Comparison of ENCODE assay signal across 1 fruit fly cellular context in the genomic region with DNA sequence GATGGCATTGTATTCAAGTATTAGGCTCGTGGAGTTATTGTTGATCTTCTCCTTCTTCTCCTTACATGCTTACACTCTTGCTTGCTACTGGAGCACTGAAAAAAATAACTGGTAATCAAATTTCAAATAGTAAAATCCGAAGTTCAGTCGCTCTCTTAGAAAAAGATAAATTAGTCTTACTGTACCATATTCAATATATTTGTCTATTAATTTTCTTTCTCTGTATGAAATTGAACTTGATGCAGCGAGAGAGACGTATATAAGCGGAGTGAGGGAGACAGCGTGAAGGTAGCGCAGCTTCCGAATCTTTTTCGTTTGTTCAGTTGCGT.
TF ChIP-seq lines count a peak whose summit lies in the region.

No protein-coding gene starts in this region.

TF ChIP-seq in whole organism, embryonic, 481 proteins besides CTCF, POLR2A, EP300 and RAD21 (continued from another document and continues in another):
- TF ChIP-seq bsh (GFP tag; optimal IDR thresholded peaks at IDR 0.05; lab: Kevin White, UChicago) (peak; percentile 34 to 85), lov (optimal IDR thresholded peaks at IDR 0.05; lab: Kevin White, UChicago) (no peak), lov (GFP tag; IDR thresholded peaks at IDR 0.05; lab: Robert Waterston, UW) (peak; percentile 94), CG13287 (GFP tag; IDR thresholded peaks at IDR 0.05; lab: Robert Waterston, UW; ENCODE audit: partially characterized antibody) (no peak), CG4424 (GFP tag; optimal IDR thresholded peaks at IDR 0.05; lab: Kevin White, UChicago) (peak; percentile 93), ttk (GFP tag; IDR thresholded peaks at IDR 0.05; lab: Robert Waterston, UW) (peak; percentile 94), dimm (GFP tag; IDR thresholded peaks at IDR 0.05; lab: Robert Waterston, UW) (peak; percentile 78), fd64A (GFP tag; optimal IDR thresholded peaks at IDR 0.05; lab: Kevin White, UChicago) (peak; percentile 84), CG7745 (tag; optimal IDR thresholded peaks at IDR 0.05; lab: Kevin White, UChicago) (no peak), bab2 (GFP tag; optimal IDR thresholded peaks at IDR 0.05; lab: Kevin White, UChicago) (peak; percentile 87), Dfd (GFP tag; optimal IDR thresholded peaks at IDR 0.05; lab: Kevin White, UChicago) (no peak), Hey (tag; optimal IDR thresholded peaks at IDR 0.05; lab: Kevin White, UChicago) (no peak), dpn (GFP tag; optimal IDR thresholded peaks at IDR 0.05; lab: Kevin White, UChicago) (peak; percentile 77 to 90), onecut (GFP tag; IDR thresholded peaks at IDR 0.05; lab: Robert Waterston, UW) (peak; percentile 89), slp2 (GFP tag; optimal IDR thresholded peaks at IDR 0.05; lab: Kevin White, UChicago) (peak; percentile 86), mam (GFP tag; optimal IDR thresholded peaks at IDR 0.05; lab: Kevin White, UChicago) (peak; percentile 87), ase (GFP tag; IDR thresholded peaks at IDR 0.05; lab: Robert Waterston, UW) (peak; percentile 91), Aef1 (GFP tag; IDR thresholded peaks at IDR 0.05; lab: Robert Waterston, UW) (peak; percentile 92), D (optimal IDR thresholded peaks at IDR 0.05; lab: Kevin White, UChicago) (no peak), D (GFP tag; optimal IDR thresholded peaks at IDR 0.05; lab: Kevin White, UChicago) (peak; percentile 93), CG17802 (tag; optimal IDR thresholded peaks at IDR 0.05; lab: Kevin White, UChicago) (peak; percentile 82), CG12236 (GFP tag; optimal IDR thresholded peaks at IDR 0.05; lab: Kevin White, UChicago) (no peak), nmo (GFP tag; optimal IDR thresholded peaks at IDR 0.05; lab: Kevin White, UChicago) (peak; percentile 94), GATAe (GFP tag; conservative IDR thresholded peaks at IDR 0.05; lab: Robert Waterston, UW) (no peak), CG10147 (GFP tag; optimal IDR thresholded peaks at IDR 0.05; lab: Kevin White, UChicago) (peak; percentile 77), HmgD (GFP tag; optimal IDR thresholded peaks at IDR 0.05; lab: Kevin White, UChicago) (peak; percentile 58), trh (GFP tag; optimal IDR thresholded peaks at IDR 0.05; lab: Kevin White, UChicago) (peak; percentile 26), CG31388 (GFP tag; optimal IDR thresholded peaks at IDR 0.05; lab: Kevin White, UChicago) (peak; percentile 59), cato (GFP tag; optimal IDR thresholded peaks at IDR 0.05; lab: Kevin White, UChicago; ENCODE audit: borderline replicate concordance) (peak; percentile 5), oc (tag; optimal IDR thresholded peaks at IDR 0.05; lab: Kevin White, UChicago) (peak; percentile 83), bigmax (GFP tag; optimal IDR thresholded peaks at IDR 0.05; lab: Kevin White, UChicago) (peak; percentile 2), CG1024 (GFP tag; IDR thresholded peaks at IDR 0.05; lab: Robert Waterston, UW) (peak; percentile 93), CG5180 (GFP tag; optimal IDR thresholded peaks at IDR 0.05; lab: Kevin White, UChicago) (peak; percentile 81), btn (GFP tag; optimal IDR thresholded peaks at IDR 0.05; lab: Kevin White, UChicago) (peak; percentile 77), Spps (tag; optimal IDR thresholded peaks at IDR 0.05; lab: Kevin White, UChicago) (peak; percentile 82), dysf (GFP tag; IDR thresholded peaks at IDR 0.05; lab: Robert Waterston, UW) (peak; percentile 88), Meics (GFP tag; optimal IDR thresholded peaks at IDR 0.05; lab: Kevin White, UChicago) (peak; percentile 82), CG32767 (GFP tag; IDR thresholded peaks at IDR 0.05; lab: Robert Waterston, UW) (peak; percentile 72), CG6254 (GFP tag; optimal IDR thresholded peaks at IDR 0.05; lab: Kevin White, UChicago) (peak; percentile 86), eve (GFP tag; optimal IDR thresholded peaks at IDR 0.05; lab: Kevin White, UChicago) (peak in 1 of 2 experiments; percentile 76), sima (GFP tag; optimal IDR thresholded peaks at IDR 0.05; lab: Kevin White, UChicago) (peak; percentile 88), CG2712 (tag; optimal IDR thresholded peaks at IDR 0.05; lab: Kevin White, UChicago) (peak; percentile 87), CG15011 (GFP tag; optimal IDR thresholded peaks at IDR 0.05; lab: Kevin White, UChicago) (peak; percentile 68), exex (tag; optimal IDR thresholded peaks at IDR 0.05; lab: Kevin White, UChicago) (peak; percentile 36), CG18599 (GFP tag; optimal IDR thresholded peaks at IDR 0.05; lab: Kevin White, UChicago) (peak; percentile 89), CG17568 (GFP tag; optimal IDR thresholded peaks at IDR 0.05; lab: Kevin White, UChicago) (peak; percentile 37), CG33213 (GFP tag; optimal IDR thresholded peaks at IDR 0.05; lab: Kevin White, UChicago) (peak; percentile 82), row (GFP tag; IDR thresholded peaks at IDR 0.05; lab: Robert Waterston, UW) (peak; percentile 91), Nf-YC (tag; optimal IDR thresholded peaks at IDR 0.05; lab: Kevin White, UChicago) (peak; percentile 67), jumu (GFP tag; optimal IDR thresholded peaks at IDR 0.05; lab: Kevin White, UChicago) (peak; percentile 88), BtbVII (GFP tag; optimal IDR thresholded peaks at IDR 0.05; lab: Kevin White, UChicago) (peak; percentile 76), sr (GFP tag; IDR thresholded peaks at IDR 0.05; lab: Robert Waterston, UW) (peak; percentile 83; the same call in 2 of the 3 replicates), CG10959 (GFP tag; IDR thresholded peaks at IDR 0.05; lab: Robert Waterston, UW) (peak; percentile 78), sc (optimal IDR thresholded peaks at IDR 0.05; lab: Kevin White, UChicago) (no peak), sc (GFP tag; optimal IDR thresholded peaks at IDR 0.05; lab: Kevin White, UChicago) (peak; percentile 53), C15 (GFP tag; IDR thresholded peaks at IDR 0.05; lab: Robert Waterston, UW) (peak; percentile 60; the same call in 2 of the 3 replicates), Hand (GFP tag; optimal IDR thresholded peaks at IDR 0.05; lab: Kevin White, UChicago) (no peak), prd (optimal IDR thresholded peaks at IDR 0.05; lab: Kevin White, UChicago) (no peak), prd (GFP tag; IDR thresholded peaks at IDR 0.05; lab: Robert Waterston, UW) (peak; percentile 92), zf30C (GFP tag; optimal IDR thresholded peaks at IDR 0.05; lab: Kevin White, UChicago) (peak; percentile 65), CG30020 (tag; optimal IDR thresholded peaks at IDR 0.05; lab: Kevin White, UChicago) (peak; percentile 60), CG10654 (GFP tag; optimal IDR thresholded peaks at IDR 0.05; lab: Kevin White, UChicago) (peak; percentile 90), grau (tag; optimal IDR thresholded peaks at IDR 0.05; lab: Kevin White, UChicago) (peak; percentile 39), gsb (GFP tag; IDR thresholded peaks at IDR 0.05; lab: Robert Waterston, UW) (peak; percentile 67), E2f2 (GFP tag; IDR thresholded peaks at IDR 0.05; lab: Robert Waterston, UW) (peak; percentile 65), Nf-YA (GFP tag; IDR thresholded peaks at IDR 0.05; lab: Robert Waterston, UW) (peak; percentile 93), Lpt (GFP tag; optimal IDR thresholded peaks at IDR 0.05; lab: Kevin White, UChicago) (no peak), bcd (GFP tag; optimal IDR thresholded peaks at IDR 0.05; lab: Kevin White, UChicago) (peak; percentile 86), Ada2b (GFP tag; IDR thresholded peaks at IDR 0.05; lab: Robert Waterston, UW) (peak; percentile 93), Vsx1 (GFP tag; optimal IDR thresholded peaks at IDR 0.05; lab: Kevin White, UChicago) (peak; percentile 47), jing (GFP tag; optimal IDR thresholded peaks at IDR 0.05; lab: Kevin White, UChicago) (peak; percentile 59), CG12942 (GFP tag; optimal IDR thresholded peaks at IDR 0.05; lab: Kevin White, UChicago) (peak; percentile 44), CG34224 (GFP tag; IDR thresholded peaks at IDR 0.05; lab: Robert Waterston, UW; ENCODE audit: partially characterized antibody) (no peak), Myb (GFP tag; optimal IDR thresholded peaks at IDR 0.05; lab: Kevin White, UChicago) (peak; percentile 60), tx (GFP tag; optimal IDR thresholded peaks at IDR 0.05; lab: Kevin White, UChicago) (peak; percentile 70), CG5245 (GFP tag; optimal IDR thresholded peaks at IDR 0.05; lab: Kevin White, UChicago) (peak; percentile 93), CG17186 (GFP tag; optimal IDR thresholded peaks at IDR 0.05; lab: Kevin White, UChicago) (peak; percentile 48), CG4730 (GFP tag; IDR thresholded peaks at IDR 0.05; lab: Robert Waterston, UW) (peak; percentile 83), Blimp-1 (GFP tag; optimal IDR thresholded peaks at IDR 0.05; lab: Kevin White, UChicago) (peak; percentile 95), lmd (GFP tag; IDR thresholded peaks at IDR 0.05; lab: Robert Waterston, UW) (peak; percentile 85), hb (GFP tag; IDR thresholded peaks at IDR 0.05; lab: Robert Waterston, UW; ENCODE audit: partially characterized antibody) (no peak), CG16863 (GFP tag; optimal IDR thresholded peaks at IDR 0.05; lab: Kevin White, UChicago) (peak; percentile 73), Bteb2 (GFP tag; optimal IDR thresholded peaks at IDR 0.05; lab: Kevin White, UChicago) (peak; percentile 17), CG15479 (GFP tag; optimal IDR thresholded peaks at IDR 0.05; lab: Kevin White, UChicago) (no peak), lab (GFP tag; optimal IDR thresholded peaks at IDR 0.05; lab: Kevin White, UChicago) (peak; percentile 92), CG8089 (GFP tag; optimal IDR thresholded peaks at IDR 0.05; lab: Kevin White, UChicago) (peak; percentile 71), CG3847 (GFP tag; IDR thresholded peaks at IDR 0.05; lab: Robert Waterston, UW) (peak; percentile 59), HHEX (GFP tag; optimal IDR thresholded peaks at IDR 0.05; lab: Kevin White, UChicago) (peak; percentile 85), CG7928 (GFP tag; optimal IDR thresholded peaks at IDR 0.05; lab: Kevin White, UChicago) (peak; percentile 17), trem (tag; optimal IDR thresholded peaks at IDR 0.05; lab: Kevin White, UChicago) (peak; percentile 88), stc (GFP tag; IDR thresholded peaks at IDR 0.05; lab: Robert Waterston, UW) (peak; percentile 93), Xbp1 (GFP tag; optimal IDR thresholded peaks at IDR 0.05; lab: Kevin White, UChicago) (peak; percentile 79), ro (GFP tag; IDR thresholded peaks at IDR 0.05; lab: Robert Waterston, UW) (peak; percentile 38; the same call in 1 of the 2 replicates), peb (GFP tag; IDR thresholded peaks at IDR 0.05; lab: Robert Waterston, UW) (peak; percentile 87), Hr3 (GFP tag; optimal IDR thresholded peaks at IDR 0.05; lab: Kevin White, UChicago) (peak; percentile 62), twi (tag; optimal IDR thresholded peaks at IDR 0.05; lab: Kevin White, UChicago) (no peak), otp (GFP tag; IDR thresholded peaks at IDR 0.05; lab: Robert Waterston, UW) (peak; percentile 93), CG9609 (GFP tag; optimal IDR thresholded peaks at IDR 0.05; lab: Kevin White, UChicago) (peak; percentile 68), ems (GFP tag; optimal IDR thresholded peaks at IDR 0.05; lab: Kevin White, UChicago) (peak; percentile 89), CG12299 (tag; optimal IDR thresholded peaks at IDR 0.05; lab: Kevin White, UChicago) (peak; percentile 48), crc (GFP tag; optimal IDR thresholded peaks at IDR 0.05; lab: Kevin White, UChicago) (peak; percentile 82), CG11695 (GFP tag; IDR thresholded peaks at IDR 0.05; lab: Robert Waterston, UW) (peak; percentile 86), ci (GFP tag; IDR thresholded peaks at IDR 0.05; lab: Robert Waterston, UW) (peak; percentile 97), H15 (GFP tag; IDR thresholded peaks at IDR 0.05; lab: Robert Waterston, UW) (peak; percentile 89), CG4282 (GFP tag; optimal IDR thresholded peaks at IDR 0.05; lab: Kevin White, UChicago) (no peak), org-1 (GFP tag; optimal IDR thresholded peaks at IDR 0.05; lab: Kevin White, UChicago) (peak; percentile 74), CG10321 (GFP tag; IDR thresholded peaks at IDR 0.05; lab: Robert Waterston, UW) (peak; percentile 58; the same call in 1 of the 2 replicates), sqz (GFP tag; optimal IDR thresholded peaks at IDR 0.05; lab: Kevin White, UChicago) (peak; percentile 75), CG13894 (tag; optimal IDR thresholded peaks at IDR 0.05; lab: Kevin White, UChicago) (no peak), CG18764 (GFP tag; optimal IDR thresholded peaks at IDR 0.05; lab: Kevin White, UChicago) (peak; percentile 79), insv (GFP tag; optimal IDR thresholded peaks at IDR 0.05; lab: Kevin White, UChicago) (no peak), CG18476 (GFP tag; optimal IDR thresholded peaks at IDR 0.05; lab: Kevin White, UChicago) (peak; percentile 90), pfk (GFP tag; optimal IDR thresholded peaks at IDR 0.05; lab: Kevin White, UChicago) (no peak), gsb-n (tag; optimal IDR thresholded peaks at IDR 0.05; lab: Kevin White, UChicago) (peak; percentile 92), CG10565 (GFP tag; optimal IDR thresholded peaks at IDR 0.05; lab: Kevin White, UChicago) (peak; percentile 33), gfzf (GFP tag; optimal IDR thresholded peaks at IDR 0.05; lab: Kevin White, UChicago) (no peak), CG9817 (tag; optimal IDR thresholded peaks at IDR 0.05; lab: Kevin White, UChicago) (peak; percentile 79), lola (GFP tag; optimal IDR thresholded peaks at IDR 0.05; lab: Kevin White, UChicago) (peak in 1 of 3 experiments; percentile 38), Antp (GFP tag; optimal IDR thresholded peaks at IDR 0.05; lab: Kevin White, UChicago) (peak; percentile 88), NC2β (GFP tag; optimal IDR thresholded peaks at IDR 0.05; lab: Kevin White, UChicago) (peak; percentile 50), CG8359 (GFP tag; optimal IDR thresholded peaks at IDR 0.05; lab: Kevin White, UChicago; ENCODE audit: borderline replicate concordance) (peak; percentile 63), HLHmδ (GFP tag; optimal IDR thresholded peaks at IDR 0.05; lab: Kevin White, UChicago) (no peak), zen2 (GFP tag; IDR thresholded peaks at IDR 0.05; lab: Robert Waterston, UW; ENCODE audit: partially characterized antibody) (no peak), CG3838 (GFP tag; optimal IDR thresholded peaks at IDR 0.05; lab: Kevin White, UChicago) (no peak), mirr (GFP tag; optimal IDR thresholded peaks at IDR 0.05; lab: Kevin White, UChicago) (peak; percentile 41), CG14050 (GFP tag; IDR thresholded peaks at IDR 0.05; lab: Robert Waterston, UW) (peak; percentile 91), toy (GFP tag; IDR thresholded peaks at IDR 0.05; lab: Robert Waterston, UW) (0 out of 2 replicates have a peak, but pooled peaks have one; percentile 36), CG3065 (GFP tag; optimal IDR thresholded peaks at IDR 0.05; lab: Kevin White, UChicago) (peak; percentile 28)
